Worm (Caenorhabditis elegans) whole organism, L2 larva: ENCODE results near the gene F10G7.5.

ENCODE experiments used
- C34F6.9 ChIP-seq: fragments of 150-350 bp; optimal IDR thresholded peaks from 2 replicates; lab custom pipeline; 2014; ENCODE audit warnings: missing biosample characterization, missing genetic modification characterization
- F13H6.1 ChIP-seq: sonication (generic microtip); optimal IDR thresholded peaks from 2 replicates; lab custom pipeline; 2016; ENCODE audit warnings: missing genetic modification characterization, missing compliant biosample characterization
- Y55F3AM.14 ChIP-seq: fragments of 200-800 bp; sonication (Bioruptor generic); optimal IDR thresholded peaks from 2 replicates; lab custom pipeline; 2018; ENCODE audit warnings: mild to moderate bottlenecking, missing genetic modification characterization, missing compliant biosample characterization
- alr-1 ChIP-seq: fragments of 150-350 bp; optimal IDR thresholded peaks from 2 replicates; lab custom pipeline; 2014; ENCODE audit warnings: missing biosample characterization, missing genetic modification characterization
- aly-2 ChIP-seq: fragments of 150-350 bp; optimal IDR thresholded peaks from 2 replicates; lab custom pipeline; 2014; ENCODE audit warnings: missing biosample characterization, missing genetic modification characterization
- ama-1 ChIP-seq: fragments of 150-350 bp; optimal IDR thresholded peaks from 2 replicates; lab custom pipeline; 2018; ENCODE audit warnings: inconsistent platforms
- blmp-1 ChIP-seq: sonication (generic microtip); optimal IDR thresholded peaks from 2 replicates; lab custom pipeline; 2017; ENCODE audit warnings: missing genetic modification characterization, mild to moderate bottlenecking, missing compliant biosample characterization, antibody characterized with exemption, moderate library complexity; ENCODE audit not compliant: insufficient read depth
- ceh-16 ChIP-seq: fragments of 150-350 bp; optimal IDR thresholded peaks from 2 replicates; lab custom pipeline; 2014; ENCODE audit warnings: missing biosample characterization, missing genetic modification characterization
- crh-2 ChIP-seq: sonication (generic microtip); optimal IDR thresholded peaks from 2 replicates; lab custom pipeline; 2017; ENCODE audit warnings: missing biosample characterization, missing genetic modification characterization
- dmd-4 ChIP-seq: sonication (generic microtip); optimal IDR thresholded peaks from 2 replicates; lab custom pipeline; 2017; ENCODE audit warnings: missing biosample characterization, missing genetic modification characterization
- egl-27 ChIP-seq: sonication (generic microtip); optimal IDR thresholded peaks from 3 replicates; lab custom pipeline; 2017; ENCODE audit warnings: missing biosample characterization, missing genetic modification reagents, missing genetic modification characterization
- elt-3 ChIP-seq: sonication (generic microtip); optimal IDR thresholded peaks from 2 replicates; lab custom pipeline; 2017; ENCODE audit warnings: missing biosample characterization, missing genetic modification characterization
- fos-1 ChIP-seq: fragments of 150-350 bp; optimal IDR thresholded peaks from 2 replicates; lab custom pipeline; 2014; ENCODE audit warnings: missing biosample characterization, missing genetic modification characterization
- gmeb-1 ChIP-seq: fragments of 150-350 bp; optimal IDR thresholded peaks from 2 replicates; lab custom pipeline; 2014; ENCODE audit warnings: missing biosample characterization, missing genetic modification characterization
- lin-39 ChIP-seq: fragments of 150-350 bp; optimal IDR thresholded peaks from 2 replicates; lab custom pipeline; 2014; ENCODE audit warnings: missing biosample characterization, missing genetic modification reagents, missing genetic modification characterization
- mab-5 ChIP-seq: fragments of 150-350 bp; optimal IDR thresholded peaks from 2 replicates; lab custom pipeline; 2014; ENCODE audit warnings: missing biosample characterization, missing genetic modification characterization
- mbf-1 ChIP-seq: sonication (generic microtip); optimal IDR thresholded peaks from 2 replicates; lab custom pipeline; 2017; ENCODE audit warnings: missing biosample characterization, missing genetic modification characterization
- mdl-1 ChIP-seq, 2 experiments: fragments of 150-350 bp in 1 of 2; sonication (generic microtip) in 1 of 2; optimal IDR thresholded peaks; 2 replicates each; lab custom pipeline; 2017; ENCODE audit warnings: missing biosample characterization in 2 of 2, missing genetic modification characterization in 2 of 2
- nhr-11 ChIP-seq: fragments of 150-350 bp; optimal IDR thresholded peaks from 2 replicates; lab custom pipeline; 2014; ENCODE audit warnings: missing biosample characterization, missing genetic modification characterization
- nhr-12 ChIP-seq: fragments of 150-350 bp; optimal IDR thresholded peaks from 2 replicates; lab custom pipeline; 2014; ENCODE audit warnings: missing biosample characterization, missing genetic modification characterization
- nhr-129 ChIP-seq: fragments of 150-350 bp; optimal IDR thresholded peaks from 2 replicates; lab custom pipeline; 2014; ENCODE audit warnings: missing biosample characterization, missing genetic modification characterization
- nhr-237 ChIP-seq: fragments of 150-350 bp; optimal IDR thresholded peaks from 2 replicates; lab custom pipeline; 2014; ENCODE audit warnings: missing biosample characterization, missing genetic modification characterization
- nhr-6 ChIP-seq: fragments of 150-350 bp; optimal IDR thresholded peaks from 2 replicates; lab custom pipeline; 2014; ENCODE audit warnings: missing biosample characterization, missing genetic modification characterization
- peb-1 ChIP-seq: fragments of 150-350 bp; optimal IDR thresholded peaks from 2 replicates; lab custom pipeline; 2014; ENCODE audit warnings: missing biosample characterization, missing genetic modification characterization
- sem-4 ChIP-seq: fragments of 150-350 bp; optimal IDR thresholded peaks from 2 replicates; lab custom pipeline; 2014; ENCODE audit warnings: missing biosample characterization, missing genetic modification reagents, missing genetic modification characterization
- sma-9 ChIP-seq, 2 experiments: fragments of 150-350 bp in 1 of 2; sonication (generic microtip) in 1 of 2; optimal IDR thresholded peaks; 2 replicates each; lab custom pipeline; 2014 to 2016; ENCODE audit warnings: missing genetic modification characterization in 2 of 2, mild to moderate bottlenecking in 1 of 2, missing biosample characterization in 1 of 2, missing compliant biosample characterization in 1 of 2, missing genetic modification reagents in 1 of 2, moderate library complexity in 1 of 2
- unc-62 ChIP-seq: fragments of 150-350 bp; optimal IDR thresholded peaks from 2 replicates; lab custom pipeline; 2014; ENCODE audit warnings: missing biosample characterization, missing genetic modification reagents, missing genetic modification characterization
- zag-1 ChIP-seq: fragments of 150-350 bp; optimal IDR thresholded peaks from 2 replicates; lab custom pipeline; 2014; ENCODE audit warnings: missing biosample characterization, missing genetic modification characterization
- ztf-1 ChIP-seq: fragments of 200-800 bp; sonication (Bioruptor generic); conservative IDR thresholded peaks from 2 replicates; pipeline ENCODE4 v1.3.6; 2022; ENCODE audit warnings: missing genetic modification characterization, missing compliant biosample characterization
- ztf-4 ChIP-seq: fragments of 150-350 bp; optimal IDR thresholded peaks from 2 replicates; lab custom pipeline; 2014; ENCODE audit warnings: missing biosample characterization, missing genetic modification characterization

The F10G7.5 gene

DNA sequence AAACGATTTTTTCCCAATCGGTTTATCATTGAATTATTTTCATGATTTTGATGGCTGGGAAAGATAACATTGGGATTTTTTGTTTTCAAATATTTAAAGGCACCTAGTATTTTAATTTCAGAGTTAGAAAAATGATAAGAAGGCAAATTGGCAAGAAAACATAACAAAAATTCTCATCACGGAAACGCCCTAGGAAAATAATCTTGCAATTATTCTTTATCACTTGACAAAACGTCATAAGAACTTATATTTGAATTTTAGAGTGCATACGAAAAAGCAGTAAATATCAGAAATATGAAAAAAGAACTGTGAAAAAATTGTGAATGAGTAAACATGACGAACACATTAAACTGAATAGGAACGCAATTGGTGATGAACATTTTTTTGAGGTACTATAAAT, 35.8 kb upstream of the F10G7.5 start:
- no peak for TF ChIP-seq crh-2 (tag; lab: Kevin White, UChicago)
- TF ChIP-seq fos-1 (tag; lab: Kevin White, UChicago) = peak; percentile 49
- TF ChIP-seq, all 48 proteins: peak for 1

DNA sequence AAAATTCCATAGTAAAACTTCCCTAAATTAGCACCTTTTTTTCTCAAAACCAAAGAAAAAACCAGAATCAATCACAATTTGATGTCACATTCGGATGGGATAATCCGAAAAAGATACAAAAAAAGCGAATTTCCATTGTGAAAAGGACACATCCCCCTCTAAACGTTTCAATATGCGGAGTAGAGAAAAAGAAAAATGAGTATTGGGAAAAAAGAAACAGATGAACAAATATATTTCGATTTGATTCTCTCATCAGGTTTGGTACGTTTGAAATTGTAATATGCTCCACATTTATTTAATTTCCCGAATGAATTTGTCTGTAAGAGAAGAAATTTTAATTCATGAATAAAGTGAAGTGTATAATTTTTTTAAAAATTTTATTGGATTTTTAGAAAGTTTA, 35.0 kb upstream of the F10G7.5 start:
- TF ChIP-seq ceh-16 = no peak
- no peak for TF ChIP-seq ztf-4 (tag; lab: Kevin White, UChicago)

DNA sequence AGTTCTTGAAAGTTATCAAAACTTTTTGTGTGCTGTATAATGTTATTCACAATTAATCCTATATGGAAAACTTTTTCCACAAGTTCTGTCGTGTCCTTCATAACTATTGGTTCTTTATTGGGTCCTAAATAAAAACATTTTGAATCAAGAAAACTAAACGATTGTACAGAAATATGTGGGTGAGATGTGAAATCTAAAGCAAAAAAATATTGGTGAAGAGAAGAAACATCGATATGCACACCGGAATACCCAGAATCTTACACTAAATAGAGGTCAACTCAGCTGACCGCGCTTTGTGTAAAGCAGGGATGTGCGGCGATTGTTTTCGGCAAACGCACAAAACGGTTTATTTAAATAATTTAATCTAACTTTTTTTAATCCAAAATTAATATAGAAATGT, 31.9 kb upstream of the F10G7.5 start, which contains the start of gene T05A7.13:
TSS of gene T05A7.13 (minus strand) at position 101 of the 400 bp plus-strand sequence.
- TF ChIP-seq peb-1 (tag; lab: Kevin White, UChicago) (no peak), mdl-1 (tag; optimal IDR thresholded peaks at IDR 0.05; lab: Kevin White, UChicago) (no peak), ztf-1 (GFP tag; lab: Robert Waterston, UW) (no peak), aly-2 (no peak), zag-1 (tag; lab: Kevin White, UChicago) (no peak), elt-3 (tag; lab: Kevin White, UChicago) (no peak), mbf-1 (no peak), blmp-1 (tag; lab: Kevin White, UChicago) (no peak), unc-62 (GFP tag; lab: Kevin White, UChicago) (no peak), dmd-4 (tag; lab: Kevin White, UChicago) (no peak), nhr-11 (tag; lab: Kevin White, UChicago) (no peak), mab-5 (tag; lab: Kevin White, UChicago) (no peak), nhr-6 (tag; lab: Kevin White, UChicago) (no peak), alr-1 (tag; lab: Kevin White, UChicago) (no peak), sma-9 (GFP tag; optimal IDR thresholded peaks at IDR 0.05; lab: Kevin White, UChicago) (no peak), sma-9 (tag; optimal IDR thresholded peaks at IDR 0.05; lab: Kevin White, UChicago) (no peak)

DNA sequence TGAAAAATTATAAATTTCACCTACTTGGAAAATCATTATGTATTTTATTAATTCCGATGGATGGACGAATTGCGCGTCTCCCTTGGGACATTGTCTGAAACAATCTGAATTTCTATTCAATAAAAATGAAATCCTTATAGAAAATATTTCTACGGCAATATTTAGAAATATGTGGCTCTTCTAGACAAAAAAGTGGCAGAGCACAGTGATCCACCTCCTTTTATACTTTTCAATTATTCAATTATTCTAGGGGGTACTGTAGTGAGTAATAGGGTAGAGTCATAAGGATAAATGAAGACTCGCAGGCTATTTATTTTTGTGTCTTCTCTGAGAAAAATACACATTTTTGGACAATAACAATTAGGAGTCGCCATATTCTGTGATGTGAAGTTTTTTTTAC, 30.0 kb upstream of the F10G7.5 start, which contains the start of gene T05A7.12:
TSS of gene T05A7.12 (minus strand) at position 101 of the 400 bp plus-strand sequence.
- TF ChIP-seq mab-5 (tag; lab: Kevin White, UChicago) = no peak
- no peak for TF ChIP-seq crh-2 (tag; lab: Kevin White, UChicago)
- TF ChIP-seq F13H6.1 (tag; lab: Kevin White, UChicago) = no peak
- no peak for TF ChIP-seq Y55F3AM.14 (GFP tag; lab: Kevin White, UChicago)
- no peak for TF ChIP-seq elt-3 (tag; lab: Kevin White, UChicago)
- no peak for TF ChIP-seq nhr-6 (tag; lab: Kevin White, UChicago)
- no peak for TF ChIP-seq sem-4 (tag; lab: Kevin White, UChicago)
- TF ChIP-seq nhr-237 (tag; lab: Kevin White, UChicago) = no peak

- TF ChIP-seq elt-3 (tag; lab: Kevin White, UChicago) (no peak), nhr-12 (tag; lab: Kevin White, UChicago) (no peak), mdl-1 (tag; optimal IDR thresholded peaks at IDR 0.05; lab: Kevin White, UChicago) (no peak), C34F6.9 (tag; lab: Kevin White, UChicago) (no peak), gmeb-1 (tag; lab: Kevin White, UChicago) (no peak)
Observed at ce11 chrII:4665359-4665758, 27.9 kb upstream of the F10G7.5 start, which contains the start of gene T05A7.11. T05A7.11 (minus strand) TSS chrII:4665459.

ce11 chrII:4667572-4667971, 25.6 kb upstream of the F10G7.5 start, which contains the start of gene fut-5:
fut-5 (minus strand) TSS chrII:4667672.
- TF ChIP-seq nhr-11 (tag; lab: Kevin White, UChicago) (no peak), lin-39 (tag; lab: Kevin White, UChicago) (no peak), ceh-16 (no peak), egl-27 (no peak), ama-1 (lab: Kevin White, UChicago) (no peak), F13H6.1 (tag; lab: Kevin White, UChicago) (no peak), nhr-129 (tag; lab: Kevin White, UChicago) (no peak)
- TF ChIP-seq, all 48 proteins: peak for 0
